Worm (Caenorhabditis elegans): Measurements from ENCODE around the gene T22G5.1.
"Not testable (repeated sequence)": the region's sequence is repeated elsewhere in the genome, so short reads cannot be mapped to it uniquely, and the experiment has no call there.

ce11 chrV:13882192-13882591, 5.6 kb downstream of the T22G5.1 start:
- TF ChIP-seq snpc-4 (GFP tag; optimal IDR thresholded peaks at IDR 0.05); snpc-4 (tag; optimal IDR thresholded peaks at IDR 0.05); F10E7.11 (tag; optimal IDR thresholded peaks at IDR 0.05); snpc-1.1 (tag; optimal IDR thresholded peaks at IDR 0.05; ENCODE audit: insufficient read depth); dox-1 (GFP tag; IDR thresholded peaks at IDR 0.05); ama-1 (optimal IDR thresholded peaks at IDR 0.05); ama-1 (GFP tag; optimal IDR thresholded peaks at IDR 0.05); lsy-27 (tag; optimal IDR thresholded peaks at IDR 0.05; ENCODE audit: borderline replicate concordance, insufficient read depth); nfya-2 (GFP tag; IDR thresholded peaks at IDR 0.05); hmg-1.2 (GFP tag; IDR thresholded peaks at IDR 0.05); him-1 (tag; optimal IDR thresholded peaks at IDR 0.05); sea-2 (GFP tag; IDR thresholded peaks at IDR 0.05): not testable (repeated sequence)

Data from whole organism, young adult.